Fruit fly (Drosophila melanogaster): ENCODE results near the gene CG17597.
A peak's percentile ranks its signal among the peaks of the same experiment; 100 is the strongest.

CG17597 gene

DNA sequence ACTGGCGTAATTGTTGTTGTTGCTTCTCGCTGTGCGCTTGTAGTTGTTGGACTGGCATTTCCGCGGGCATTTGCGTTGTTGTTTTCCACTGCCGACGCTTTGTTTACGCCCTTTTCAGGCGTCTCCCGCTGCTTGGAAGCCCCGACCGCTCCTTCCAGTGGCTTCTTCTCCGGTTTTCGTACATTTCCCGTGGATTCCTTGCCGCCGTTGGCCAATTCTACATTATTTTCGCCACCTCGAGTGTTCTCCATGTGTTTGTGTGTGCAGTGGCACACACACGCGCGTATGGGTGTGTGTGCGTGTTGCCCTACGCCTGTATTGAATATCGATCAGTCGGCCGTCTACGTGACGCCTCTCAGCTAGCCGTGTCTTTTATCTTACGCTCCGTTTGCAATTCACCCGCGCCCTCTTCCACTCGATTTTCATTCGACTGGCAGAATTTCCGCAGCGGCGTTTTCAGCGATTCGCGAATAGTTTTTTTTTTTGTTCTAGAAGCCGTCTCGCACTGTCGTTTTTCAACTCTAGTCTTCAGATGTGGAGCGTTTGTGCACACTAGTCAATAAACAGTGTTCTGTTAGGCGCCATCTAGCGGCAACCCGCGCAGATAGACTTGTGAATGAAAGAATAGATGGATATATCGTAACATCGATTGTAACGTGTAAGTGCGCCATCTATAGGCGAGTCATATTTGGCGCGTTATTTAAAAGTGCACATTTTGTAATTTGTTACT is 8.4 kb upstream of the CG17597 start, which contains the start of gene CG10600:
Gene CG10600, minus strand, starts transcription at position 537 of the 730 bp plus-strand sequence.
- TF ChIP-seq CG1529 (GFP tag; optimal IDR thresholded peaks at IDR 0.05) (peak; percentile 39), CG4360 (GFP tag; IDR thresholded peaks at IDR 0.05) (no peak), CG11696 (GFP tag; IDR thresholded peaks at IDR 0.05) (peak; percentile 88), TFAM (GFP tag; optimal IDR thresholded peaks at IDR 0.05) (no peak), CG9609 (GFP tag; optimal IDR thresholded peaks at IDR 0.05) (peak; percentile 87), CG30403 (GFP tag; optimal IDR thresholded peaks at IDR 0.05) (peak; percentile 86), tna (GFP tag; IDR thresholded peaks at IDR 0.05; ENCODE audit: partially characterized antibody) (peak; percentile 75), slou (GFP tag; optimal IDR thresholded peaks at IDR 0.05) (peak; percentile 67), HLH54F (GFP tag; optimal IDR thresholded peaks at IDR 0.05) (peak; percentile 90), MBD-R2 (GFP tag; IDR thresholded peaks at IDR 0.05) (peak; percentile 86), corto (GFP tag; optimal IDR thresholded peaks at IDR 0.05) (no peak), CG7987 (GFP tag; optimal IDR thresholded peaks at IDR 0.05) (peak; percentile 85), fru (optimal IDR thresholded peaks at IDR 0.05) (no peak), CG4730 (GFP tag; IDR thresholded peaks at IDR 0.05) (peak; percentile 58), CG34376 (GFP tag; optimal IDR thresholded peaks at IDR 0.05) (peak; percentile 81), CG9215 (GFP tag; IDR thresholded peaks at IDR 0.05) (peak; percentile 49; the same call in 1 of the 2 replicates), Trl (optimal IDR thresholded peaks at IDR 0.05) (no peak), Trl (GFP tag; optimal IDR thresholded peaks at IDR 0.05) (peak; percentile 90), cas (GFP tag; IDR thresholded peaks at IDR 0.05) (peak; percentile 54; the same call in 1 of the 2 replicates), Blimp-1 (GFP tag; optimal IDR thresholded peaks at IDR 0.05) (no peak), hkb (optimal IDR thresholded peaks at IDR 0.05) (peak; percentile 71), hkb (GFP tag; IDR thresholded peaks at IDR 0.05) (peak; percentile 67), Scr (GFP tag; IDR thresholded peaks at IDR 0.05; ENCODE audit: partially characterized antibody) (peak; percentile 78), CG18599 (GFP tag; optimal IDR thresholded peaks at IDR 0.05) (peak; percentile 86), CG30431 (GFP tag; optimal IDR thresholded peaks at IDR 0.05) (peak; percentile 59), Sox102F (GFP tag; optimal IDR thresholded peaks at IDR 0.05) (no peak), Abd-B (GFP tag; optimal IDR thresholded peaks at IDR 0.05) (peak; percentile 72), Taf1 (GFP tag; IDR thresholded peaks at IDR 0.05) (peak; percentile 52), emc (GFP tag; optimal IDR thresholded peaks at IDR 0.05) (peak; percentile 76), CG12769 (tag; optimal IDR thresholded peaks at IDR 0.05) (no peak), Optix (GFP tag; IDR thresholded peaks at IDR 0.05) (peak; percentile 58; the same call in 2 of the 3 replicates), D19A (tag; optimal IDR thresholded peaks at IDR 0.05) (no peak), Drgx (GFP tag; IDR thresholded peaks at IDR 0.05) (no peak), CG8281 (tag; optimal IDR thresholded peaks at IDR 0.05) (no peak), CG10959 (GFP tag; IDR thresholded peaks at IDR 0.05) (peak; percentile 53), ATbp (GFP tag; optimal IDR thresholded peaks at IDR 0.05) (peak; percentile 64), al (GFP tag; IDR thresholded peaks at IDR 0.05) (peak; percentile 56), CG7271 (tag; optimal IDR thresholded peaks at IDR 0.05) (no peak), Dp (GFP tag; optimal IDR thresholded peaks at IDR 0.05) (peak; percentile 100), pan (optimal IDR thresholded peaks at IDR 0.05) (no peak), pan (GFP tag; optimal IDR thresholded peaks at IDR 0.05 in 1 of 2, IDR thresholded peaks at IDR 0.05 in 1 of 2) (peak in 1 of 2 experiments; percentile 74), mirr (GFP tag; optimal IDR thresholded peaks at IDR 0.05) (peak; percentile 69), grn (GFP tag; optimal IDR thresholded peaks at IDR 0.05) (peak; percentile 52), row (GFP tag; IDR thresholded peaks at IDR 0.05) (peak; percentile 55), cato (GFP tag; optimal IDR thresholded peaks at IDR 0.05; ENCODE audit: borderline replicate concordance) (peak; percentile 51), Atf3 (GFP tag; optimal IDR thresholded peaks at IDR 0.05) (peak; percentile 84), CG17802 (tag; optimal IDR thresholded peaks at IDR 0.05) (peak; percentile 63), unpg (GFP tag; optimal IDR thresholded peaks at IDR 0.05) (peak; percentile 65), CG12391 (tag; optimal IDR thresholded peaks at IDR 0.05) (peak; percentile 62), CG8089 (GFP tag; optimal IDR thresholded peaks at IDR 0.05) (peak; percentile 71)

Data from whole organism, embryonic.